In genomic region chr3R:11368766-11369165, dm6 we compare ENCODE assay signal across 1 fruit fly cellular context.
TF ChIP-seq lines count a peak whose summit lies in the region.

No protein-coding gene starts in this region.

TF ChIP-seq in whole organism, embryonic, 481 proteins besides CTCF, POLR2A, EP300 and RAD21 (continued from another document and continues in another):
- TF ChIP-seq CG6813 (GFP tag; optimal IDR thresholded peaks at IDR 0.05; lab: Kevin White, UChicago) = peak; percentile 42
- no peak for TF ChIP-seq CG4328 (GFP tag; optimal IDR thresholded peaks at IDR 0.05; lab: Kevin White, UChicago)
- no peak for TF ChIP-seq Drgx (GFP tag; IDR thresholded peaks at IDR 0.05; lab: Robert Waterston, UW)
- no peak for TF ChIP-seq TFAM (GFP tag; optimal IDR thresholded peaks at IDR 0.05; lab: Kevin White, UChicago)
- TF ChIP-seq Ada2b (GFP tag; IDR thresholded peaks at IDR 0.05; lab: Robert Waterston, UW) = no peak
- TF ChIP-seq mam (GFP tag; optimal IDR thresholded peaks at IDR 0.05; lab: Kevin White, UChicago) = no peak
- no peak for TF ChIP-seq fru (optimal IDR thresholded peaks at IDR 0.05; lab: Kevin White, UChicago)
- no peak for TF ChIP-seq HmgZ (tag; optimal IDR thresholded peaks at IDR 0.05; lab: Kevin White, UChicago)
- TF ChIP-seq CG12071 (GFP tag; optimal IDR thresholded peaks at IDR 0.05; lab: Kevin White, UChicago) = no peak
- no peak for TF ChIP-seq mld (GFP tag; IDR thresholded peaks at IDR 0.05; lab: Robert Waterston, UW; ENCODE audit: partially characterized antibody)
- TF ChIP-seq CG6765 (GFP tag; optimal IDR thresholded peaks at IDR 0.05; lab: Kevin White, UChicago) = no peak
- peak; percentile 46; the same call in 1 of the 3 replicates for TF ChIP-seq croc (GFP tag; conservative IDR thresholded peaks at IDR 0.05; lab: Robert Waterston, UW)
- no peak for TF ChIP-seq zfh2 (GFP tag; optimal IDR thresholded peaks at IDR 0.05; lab: Kevin White, UChicago)
- TF ChIP-seq Oli (tag; optimal IDR thresholded peaks at IDR 0.05; lab: Kevin White, UChicago) = peak; percentile 36
- peak; percentile 20 for TF ChIP-seq CG13424 (tag; optimal IDR thresholded peaks at IDR 0.05; lab: Kevin White, UChicago)
- no peak for TF ChIP-seq CG34376 (GFP tag; optimal IDR thresholded peaks at IDR 0.05; lab: Kevin White, UChicago)
- TF ChIP-seq ara (GFP tag; IDR thresholded peaks at IDR 0.05; lab: Robert Waterston, UW) = peak; percentile 72
- no peak for TF ChIP-seq exex (tag; optimal IDR thresholded peaks at IDR 0.05; lab: Kevin White, UChicago)
- no peak for TF ChIP-seq fd3F (GFP tag; optimal IDR thresholded peaks at IDR 0.05; lab: Kevin White, UChicago)
- TF ChIP-seq CG5245 (GFP tag; optimal IDR thresholded peaks at IDR 0.05; lab: Kevin White, UChicago) = peak; percentile 13
- TF ChIP-seq zen2 (GFP tag; IDR thresholded peaks at IDR 0.05; lab: Robert Waterston, UW; ENCODE audit: partially characterized antibody) = no peak
- no peak for TF ChIP-seq sqz (GFP tag; optimal IDR thresholded peaks at IDR 0.05; lab: Kevin White, UChicago)
- no peak for TF ChIP-seq h (optimal IDR thresholded peaks at IDR 0.05; lab: Kevin White, UChicago)
- TF ChIP-seq NK7.1 (GFP tag; optimal IDR thresholded peaks at IDR 0.05; lab: Kevin White, UChicago) = no peak
- no peak for TF ChIP-seq stc (GFP tag; IDR thresholded peaks at IDR 0.05; lab: Robert Waterston, UW)
- no peak for TF ChIP-seq CG7372 (GFP tag; IDR thresholded peaks at IDR 0.05; lab: Robert Waterston, UW)
- TF ChIP-seq CG15011 (GFP tag; optimal IDR thresholded peaks at IDR 0.05; lab: Kevin White, UChicago) = no peak
- no peak for TF ChIP-seq z (GFP tag; IDR thresholded peaks at IDR 0.05; lab: Robert Waterston, UW)
- no peak for TF ChIP-seq CG9817 (tag; optimal IDR thresholded peaks at IDR 0.05; lab: Kevin White, UChicago)
- TF ChIP-seq ranshi (GFP tag; IDR thresholded peaks at IDR 0.05; lab: Robert Waterston, UW) = no peak
- no peak for TF ChIP-seq ase (GFP tag; IDR thresholded peaks at IDR 0.05; lab: Robert Waterston, UW)
- no peak for TF ChIP-seq CG10274 (GFP tag; optimal IDR thresholded peaks at IDR 0.05; lab: Kevin White, UChicago)
- TF ChIP-seq CG2199 (GFP tag; IDR thresholded peaks at IDR 0.05; lab: Robert Waterston, UW) = no peak
- no peak for TF ChIP-seq Meics (GFP tag; optimal IDR thresholded peaks at IDR 0.05; lab: Kevin White, UChicago)
- TF ChIP-seq CG10147 (GFP tag; optimal IDR thresholded peaks at IDR 0.05; lab: Kevin White, UChicago) = no peak
- TF ChIP-seq CG12659 (GFP tag; optimal IDR thresholded peaks at IDR 0.05; lab: Kevin White, UChicago) = no peak
- TF ChIP-seq CG3726 (GFP tag; IDR thresholded peaks at IDR 0.05; lab: Robert Waterston, UW) = no peak
- TF ChIP-seq CG9876 (GFP tag; optimal IDR thresholded peaks at IDR 0.05; lab: Kevin White, UChicago) = no peak
- TF ChIP-seq disco-r (GFP tag; optimal IDR thresholded peaks at IDR 0.05; lab: Kevin White, UChicago) = no peak
- no peak for TF ChIP-seq sob (GFP tag; IDR thresholded peaks at IDR 0.05; lab: Robert Waterston, UW)
- no peak for TF ChIP-seq Hand (GFP tag; optimal IDR thresholded peaks at IDR 0.05; lab: Kevin White, UChicago)
- TF ChIP-seq CG34224 (GFP tag; IDR thresholded peaks at IDR 0.05; lab: Robert Waterston, UW; ENCODE audit: partially characterized antibody) = no peak
- no peak for TF ChIP-seq gcm2 (GFP tag; optimal IDR thresholded peaks at IDR 0.05; lab: Kevin White, UChicago)
- TF ChIP-seq slp2 (GFP tag; optimal IDR thresholded peaks at IDR 0.05; lab: Kevin White, UChicago) = no peak
- no peak for TF ChIP-seq fu2 (GFP tag; optimal IDR thresholded peaks at IDR 0.05; lab: Kevin White, UChicago)
- no peak for TF ChIP-seq CG14441 (GFP tag; IDR thresholded peaks at IDR 0.05; lab: Robert Waterston, UW)
- no peak for TF ChIP-seq Poxn (GFP tag; IDR thresholded peaks at IDR 0.05; lab: Robert Waterston, UW)
- TF ChIP-seq tup (GFP tag; optimal IDR thresholded peaks at IDR 0.05; lab: Kevin White, UChicago) = no peak
- TF ChIP-seq Rx (GFP tag; IDR thresholded peaks at IDR 0.05; lab: Robert Waterston, UW) = no peak
- TF ChIP-seq Nf-YA (GFP tag; IDR thresholded peaks at IDR 0.05; lab: Robert Waterston, UW) = no peak
- no peak for TF ChIP-seq Antp (GFP tag; optimal IDR thresholded peaks at IDR 0.05; lab: Kevin White, UChicago)
- TF ChIP-seq Neu2 (GFP tag; optimal IDR thresholded peaks at IDR 0.05; lab: Kevin White, UChicago; ENCODE audit: borderline replicate concordance) = no peak
- TF ChIP-seq sens (GFP tag; lab: Kevin White, UChicago) = peak; percentile 97
- no peak for TF ChIP-seq Atf-2 (GFP tag; optimal IDR thresholded peaks at IDR 0.05; lab: Kevin White, UChicago)
- TF ChIP-seq hkb (optimal IDR thresholded peaks at IDR 0.05; lab: Kevin White, UChicago) = no peak
- TF ChIP-seq hkb (GFP tag; IDR thresholded peaks at IDR 0.05; lab: Robert Waterston, UW) = no peak
- no peak for TF ChIP-seq ttk (GFP tag; IDR thresholded peaks at IDR 0.05; lab: Robert Waterston, UW)
- TF ChIP-seq grau (tag; optimal IDR thresholded peaks at IDR 0.05; lab: Kevin White, UChicago) = peak; percentile 47
- TF ChIP-seq CG6689 (GFP tag; IDR thresholded peaks at IDR 0.05; lab: Robert Waterston, UW) = peak; percentile 52; the same call in 1 of the 2 replicates
- no peak for TF ChIP-seq CG3838 (GFP tag; optimal IDR thresholded peaks at IDR 0.05; lab: Kevin White, UChicago)
- peak; percentile 73 for TF ChIP-seq CG12391 (tag; optimal IDR thresholded peaks at IDR 0.05; lab: Kevin White, UChicago)
- peak; percentile 40 for TF ChIP-seq pros (GFP tag; optimal IDR thresholded peaks at IDR 0.05; lab: Kevin White, UChicago)
- peak; percentile 21 for TF ChIP-seq Camta (GFP tag; optimal IDR thresholded peaks at IDR 0.05; lab: Kevin White, UChicago)
- TF ChIP-seq Ets97D (GFP tag; optimal IDR thresholded peaks at IDR 0.05; lab: Kevin White, UChicago) = no peak
- peak; percentile 68 for TF ChIP-seq trem (tag; optimal IDR thresholded peaks at IDR 0.05; lab: Kevin White, UChicago)
- TF ChIP-seq bsh (GFP tag; optimal IDR thresholded peaks at IDR 0.05; lab: Kevin White, UChicago) = peak in 1 of 2 experiments; percentile 52
- TF ChIP-seq CG10366 (GFP tag; IDR thresholded peaks at IDR 0.05; lab: Robert Waterston, UW) = no peak
- TF ChIP-seq Oaz (GFP tag; IDR thresholded peaks at IDR 0.05; lab: Robert Waterston, UW) = no peak
- no peak for TF ChIP-seq unpg (GFP tag; optimal IDR thresholded peaks at IDR 0.05; lab: Kevin White, UChicago)
- no peak for TF ChIP-seq GATAe (GFP tag; conservative IDR thresholded peaks at IDR 0.05; lab: Robert Waterston, UW)
- TF ChIP-seq en (GFP tag; optimal IDR thresholded peaks at IDR 0.05; lab: Kevin White, UChicago) = no peak
- no peak for TF ChIP-seq Gsc (GFP tag; IDR thresholded peaks at IDR 0.05; lab: Robert Waterston, UW)
- no peak for TF ChIP-seq maf-S (GFP tag; optimal IDR thresholded peaks at IDR 0.05; lab: Kevin White, UChicago)
- no peak for TF ChIP-seq CG11085 (GFP tag; IDR thresholded peaks at IDR 0.05; lab: Robert Waterston, UW)
- no peak for TF ChIP-seq CHES-1-like (GFP tag; optimal IDR thresholded peaks at IDR 0.05; lab: Kevin White, UChicago)
- no peak for TF ChIP-seq CG10431 (GFP tag; optimal IDR thresholded peaks at IDR 0.05; lab: Kevin White, UChicago)
- TF ChIP-seq CG3065 (GFP tag; optimal IDR thresholded peaks at IDR 0.05; lab: Kevin White, UChicago) = no peak
- no peak for TF ChIP-seq kah (GFP tag; optimal IDR thresholded peaks at IDR 0.05; lab: Kevin White, UChicago)
- no peak for TF ChIP-seq Dll (GFP tag; IDR thresholded peaks at IDR 0.05; lab: Robert Waterston, UW; ENCODE audit: partially characterized antibody)
- no peak for TF ChIP-seq bowl (GFP tag; IDR thresholded peaks at IDR 0.05; lab: Robert Waterston, UW)
- no peak for TF ChIP-seq CG31388 (GFP tag; optimal IDR thresholded peaks at IDR 0.05; lab: Kevin White, UChicago)
- TF ChIP-seq nerfin-1 (tag; optimal IDR thresholded peaks at IDR 0.05; lab: Kevin White, UChicago) = peak; percentile 10
- TF ChIP-seq HLHmδ (GFP tag; optimal IDR thresholded peaks at IDR 0.05; lab: Kevin White, UChicago) = no peak
- TF ChIP-seq Dbx (GFP tag; IDR thresholded peaks at IDR 0.05; lab: Robert Waterston, UW) = no peak
- no peak for TF ChIP-seq NfI (GFP tag; optimal IDR thresholded peaks at IDR 0.05; lab: Kevin White, UChicago)
- TF ChIP-seq CG12769 (tag; optimal IDR thresholded peaks at IDR 0.05; lab: Kevin White, UChicago) = no peak
- TF ChIP-seq bbx (GFP tag; IDR thresholded peaks at IDR 0.05; lab: Robert Waterston, UW; ENCODE audit: partially characterized antibody) = no peak
- no peak for TF ChIP-seq D19B (GFP tag; optimal IDR thresholded peaks at IDR 0.05; lab: Kevin White, UChicago)
- no peak for TF ChIP-seq Sox100B (GFP tag; optimal IDR thresholded peaks at IDR 0.05; lab: Kevin White, UChicago)
- TF ChIP-seq Ptx1 (GFP tag; IDR thresholded peaks at IDR 0.05; lab: Robert Waterston, UW) = peak; percentile 48
- no peak for TF ChIP-seq CG8281 (tag; optimal IDR thresholded peaks at IDR 0.05; lab: Kevin White, UChicago)
- no peak for TF ChIP-seq yki (optimal IDR thresholded peaks at IDR 0.05; lab: Kevin White, UChicago)
- TF ChIP-seq pum (GFP tag; optimal IDR thresholded peaks at IDR 0.05; lab: Kevin White, UChicago) = peak; percentile 48
- no peak for TF ChIP-seq Adf1 (GFP tag; IDR thresholded peaks at IDR 0.05; lab: Robert Waterston, UW)
- TF ChIP-seq org-1 (GFP tag; optimal IDR thresholded peaks at IDR 0.05; lab: Kevin White, UChicago) = peak; percentile 5
- no peak for TF ChIP-seq crp (GFP tag; optimal IDR thresholded peaks at IDR 0.05; lab: Kevin White, UChicago)
- TF ChIP-seq CG13123 (GFP tag; optimal IDR thresholded peaks at IDR 0.05; lab: Kevin White, UChicago) = no peak
- TF ChIP-seq sug (tag; optimal IDR thresholded peaks at IDR 0.05; lab: Kevin White, UChicago) = no peak
- TF ChIP-seq oc (tag; optimal IDR thresholded peaks at IDR 0.05; lab: Kevin White, UChicago) = no peak
- peak; percentile 9 for TF ChIP-seq Mes4 (GFP tag; optimal IDR thresholded peaks at IDR 0.05; lab: Kevin White, UChicago)
- peak; percentile 4 for TF ChIP-seq Xbp1 (GFP tag; optimal IDR thresholded peaks at IDR 0.05; lab: Kevin White, UChicago)
- no peak for TF ChIP-seq Dip2 (GFP tag; IDR thresholded peaks at IDR 0.05; lab: Robert Waterston, UW)
- TF ChIP-seq abd-A (tag; optimal IDR thresholded peaks at IDR 0.05; lab: Kevin White, UChicago) = no peak
- no peak for TF ChIP-seq CG5953 (GFP tag; IDR thresholded peaks at IDR 0.05; lab: Robert Waterston, UW)
- TF ChIP-seq Six4 (GFP tag; optimal IDR thresholded peaks at IDR 0.05; lab: Kevin White, UChicago) = peak; percentile 16
- TF ChIP-seq CG8089 (GFP tag; optimal IDR thresholded peaks at IDR 0.05; lab: Kevin White, UChicago) = peak; percentile 15
- TF ChIP-seq Dfd (GFP tag; optimal IDR thresholded peaks at IDR 0.05; lab: Kevin White, UChicago) = no peak
- no peak for TF ChIP-seq CG34422 (GFP tag; IDR thresholded peaks at IDR 0.05; lab: Robert Waterston, UW)
- no peak for TF ChIP-seq corto (GFP tag; optimal IDR thresholded peaks at IDR 0.05; lab: Kevin White, UChicago)
- TF ChIP-seq trh (GFP tag; optimal IDR thresholded peaks at IDR 0.05; lab: Kevin White, UChicago) = no peak
- TF ChIP-seq CG12236 (GFP tag; optimal IDR thresholded peaks at IDR 0.05; lab: Kevin White, UChicago) = no peak
- no peak for TF ChIP-seq prd (optimal IDR thresholded peaks at IDR 0.05; lab: Kevin White, UChicago)
- TF ChIP-seq prd (GFP tag; IDR thresholded peaks at IDR 0.05; lab: Robert Waterston, UW) = peak; percentile 69; the same call in 2 of the 3 replicates
- TF ChIP-seq CG9727 (GFP tag; optimal IDR thresholded peaks at IDR 0.05; lab: Kevin White, UChicago) = peak; percentile 90
- TF ChIP-seq eyg (GFP tag; optimal IDR thresholded peaks at IDR 0.05; lab: Kevin White, UChicago) = no peak
- TF ChIP-seq ac (GFP tag; optimal IDR thresholded peaks at IDR 0.05; lab: Kevin White, UChicago) = peak; percentile 86
- TF ChIP-seq CG15269 (tag; optimal IDR thresholded peaks at IDR 0.05; lab: Kevin White, UChicago) = no peak
- TF ChIP-seq seq (GFP tag; IDR thresholded peaks at IDR 0.05; lab: Robert Waterston, UW) = no peak
- no peak for TF ChIP-seq br (optimal IDR thresholded peaks at IDR 0.05; lab: Kevin White, UChicago)
- no peak for TF ChIP-seq YL-1 (GFP tag; optimal IDR thresholded peaks at IDR 0.05; lab: Kevin White, UChicago)
- no peak for TF ChIP-seq CG11560 (tag; IDR thresholded peaks at IDR 0.05; lab: Robert Waterston, UW)
- TF ChIP-seq Ets65A (GFP tag; lab: Kevin White, UChicago) = peak; percentile 83
- no peak for TF ChIP-seq CG4617 (GFP tag; optimal IDR thresholded peaks at IDR 0.05; lab: Kevin White, UChicago; ENCODE audit: borderline replicate concordance)
- no peak for TF ChIP-seq CG15479 (GFP tag; optimal IDR thresholded peaks at IDR 0.05; lab: Kevin White, UChicago)
- TF ChIP-seq Side (GFP tag; optimal IDR thresholded peaks at IDR 0.05; lab: Kevin White, UChicago) = no peak
- 0 out of 2 replicates have a peak, but pooled peaks have one; percentile 13 for TF ChIP-seq vvl (GFP tag; IDR thresholded peaks at IDR 0.05; lab: Robert Waterston, UW)
- no peak for TF ChIP-seq Lpt (GFP tag; optimal IDR thresholded peaks at IDR 0.05; lab: Kevin White, UChicago)
- no peak for TF ChIP-seq grn (GFP tag; optimal IDR thresholded peaks at IDR 0.05; lab: Kevin White, UChicago)
- TF ChIP-seq CG14667 (GFP tag; IDR thresholded peaks at IDR 0.05; lab: Robert Waterston, UW) = no peak
- no peak for TF ChIP-seq Doc2 (GFP tag; IDR thresholded peaks at IDR 0.05; lab: Robert Waterston, UW)
- no peak for TF ChIP-seq hb (GFP tag; IDR thresholded peaks at IDR 0.05; lab: Robert Waterston, UW; ENCODE audit: partially characterized antibody)
- no peak for TF ChIP-seq Atf3 (GFP tag; optimal IDR thresholded peaks at IDR 0.05; lab: Kevin White, UChicago)
- peak; percentile 75 for TF ChIP-seq gsb-n (tag; optimal IDR thresholded peaks at IDR 0.05; lab: Kevin White, UChicago)
- TF ChIP-seq tna (GFP tag; IDR thresholded peaks at IDR 0.05; lab: Robert Waterston, UW; ENCODE audit: partially characterized antibody) = no peak
- TF ChIP-seq CG18262 (tag; optimal IDR thresholded peaks at IDR 0.05; lab: Kevin White, UChicago) = peak; percentile 88
- TF ChIP-seq al (GFP tag; IDR thresholded peaks at IDR 0.05; lab: Robert Waterston, UW) = no peak
- TF ChIP-seq zfh1 (GFP tag; IDR thresholded peaks at IDR 0.05; lab: Robert Waterston, UW) = peak; percentile 72
- TF ChIP-seq Bdp1 (GFP tag; optimal IDR thresholded peaks at IDR 0.05; lab: Kevin White, UChicago) = no peak
- TF ChIP-seq BtbVII (GFP tag; optimal IDR thresholded peaks at IDR 0.05; lab: Kevin White, UChicago) = no peak
- TF ChIP-seq CG14710 (tag; optimal IDR thresholded peaks at IDR 0.05; lab: Kevin White, UChicago) = peak; percentile 84
